Fruit fly (Drosophila melanogaster): Measurements from ENCODE around the gene CG34456.

CG34456 gene

DNA sequence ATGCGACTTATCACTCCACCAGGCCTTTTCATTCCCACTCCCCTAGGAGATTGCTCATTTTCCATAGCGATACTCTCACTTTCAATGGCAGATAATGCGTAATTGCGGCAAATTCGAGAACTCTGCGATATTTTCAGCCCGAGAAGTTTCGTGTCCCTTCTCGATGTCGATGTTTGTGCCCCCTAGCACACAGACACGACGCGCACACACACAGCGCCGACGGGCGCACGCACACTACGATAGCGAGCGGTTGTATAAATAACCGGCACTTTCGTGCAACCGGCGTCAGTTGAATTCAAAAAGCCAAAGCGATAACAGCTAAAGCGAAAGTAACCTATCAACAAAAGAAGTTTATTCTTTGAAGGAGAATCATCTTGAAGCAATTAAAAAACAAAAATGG lies 19.7 kb downstream of the CG34456 start, which contains the start of gene Hsp23:
Gene Hsp23 (plus strand): TSS at position 281 of the 400 bp plus-strand sequence.
- TF ChIP-seq Hr96 (GFP tag; optimal IDR thresholded peaks at IDR 0.05): no peak
- no peak for TF ChIP-seq Crg-1 (GFP tag; optimal IDR thresholded peaks at IDR 0.05)
- TF ChIP-seq CG7045 (GFP tag; optimal IDR thresholded peaks at IDR 0.05): no peak

DNA sequence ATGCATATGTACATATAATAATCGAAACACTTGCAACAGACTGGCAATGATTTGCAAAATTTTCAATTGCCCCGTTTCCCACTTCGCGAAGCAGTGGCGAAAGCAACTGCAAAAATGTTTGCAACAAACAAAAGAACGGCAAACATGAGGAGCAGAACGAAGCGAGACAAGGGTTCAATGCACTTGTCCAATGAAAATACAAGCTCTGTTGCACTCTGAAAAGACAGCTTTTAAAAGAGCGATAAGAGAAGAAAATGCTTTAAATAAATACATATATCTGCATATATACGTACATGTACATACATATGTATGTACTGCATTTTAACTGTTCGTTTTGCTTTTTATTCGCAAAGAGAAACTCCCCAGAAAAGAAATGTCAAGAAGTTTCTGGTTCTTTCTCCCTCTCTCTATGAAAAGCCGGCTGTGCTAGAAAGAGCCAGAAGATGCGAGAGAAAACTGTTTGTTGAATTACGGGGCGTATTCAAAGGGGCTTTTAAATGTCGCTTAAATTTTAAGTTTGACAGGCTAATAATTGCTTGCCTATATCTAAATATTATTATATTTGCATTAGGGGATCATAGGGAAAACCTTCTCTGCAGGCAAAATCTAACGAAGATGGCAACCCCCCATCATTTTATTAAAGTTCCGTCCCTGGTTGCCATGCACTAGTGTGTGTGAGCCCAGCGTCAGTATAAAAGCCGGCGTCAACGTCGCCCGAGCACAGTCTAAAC lies 21.6 kb downstream of the CG34456 start, which contains the start of gene Hsp27:
Gene Hsp27 (plus strand): TSS at position 719 of the 731 bp plus-strand sequence.
- TF ChIP-seq cnc (optimal IDR thresholded peaks at IDR 0.05) (peak in 1 of 2 experiments; percentile 69), CG12768 (GFP tag; optimal IDR thresholded peaks at IDR 0.05) (peak; percentile 99), ovo (GFP tag; optimal IDR thresholded peaks at IDR 0.05) (peak; percentile 77), CG7045 (GFP tag; optimal IDR thresholded peaks at IDR 0.05) (peak; percentile 97), toe (GFP tag; optimal IDR thresholded peaks at IDR 0.05) (peak; percentile 93), CG5204 (GFP tag; optimal IDR thresholded peaks at IDR 0.05) (peak; percentile 93), Clk (GFP tag; optimal IDR thresholded peaks at IDR 0.05) (peak; percentile 92), pad (GFP tag; optimal IDR thresholded peaks at IDR 0.05) (peak; percentile 92), CG11617 (GFP tag; optimal IDR thresholded peaks at IDR 0.05) (peak; percentile 96), CG1620 (GFP tag; optimal IDR thresholded peaks at IDR 0.05) (peak; percentile 88), bab1 (GFP tag; optimal IDR thresholded peaks at IDR 0.05) (peak; percentile 99), Mnt (GFP tag; optimal IDR thresholded peaks at IDR 0.05) (peak; percentile 96), CG33017 (tag; optimal IDR thresholded peaks at IDR 0.05) (peak; percentile 99), tj (GFP tag; optimal IDR thresholded peaks at IDR 0.05) (peak; percentile 75), Hr96 (GFP tag; optimal IDR thresholded peaks at IDR 0.05) (peak; percentile 97), CG14711 (tag; optimal IDR thresholded peaks at IDR 0.05) (peak; percentile 97), kay (GFP tag; ENCODE audit: borderline replicate concordance) (peak; percentile 99), Crg-1 (GFP tag; optimal IDR thresholded peaks at IDR 0.05) (peak; percentile 97), cic (GFP tag; optimal IDR thresholded peaks at IDR 0.05) (peak; percentile 91), CG7101 (tag; optimal IDR thresholded peaks at IDR 0.05) (peak; percentile 98)

DNA sequence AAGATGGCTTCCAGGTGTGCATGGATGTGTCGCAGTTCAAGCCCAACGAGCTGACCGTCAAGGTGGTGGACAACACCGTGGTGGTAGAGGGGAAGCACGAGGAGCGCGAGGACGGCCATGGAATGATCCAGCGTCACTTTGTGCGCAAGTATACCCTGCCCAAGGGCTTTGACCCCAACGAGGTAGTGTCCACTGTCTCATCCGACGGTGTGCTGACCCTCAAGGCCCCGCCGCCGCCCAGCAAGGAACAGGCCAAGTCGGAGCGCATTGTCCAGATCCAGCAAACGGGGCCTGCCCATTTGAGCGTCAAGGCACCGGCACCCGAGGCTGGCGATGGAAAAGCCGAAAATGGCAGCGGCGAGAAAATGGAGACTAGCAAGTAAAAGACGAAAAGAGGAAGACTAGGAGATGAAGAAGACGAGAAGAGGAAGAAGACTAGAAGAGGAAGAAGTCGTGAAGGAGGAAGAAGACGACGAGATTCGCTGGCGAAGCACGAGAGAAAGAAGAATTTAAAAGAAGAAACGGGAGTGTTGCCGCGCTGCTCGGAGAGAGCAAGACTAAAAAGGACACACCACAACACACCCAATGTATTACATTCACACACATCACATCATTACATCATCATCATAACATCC lies 22.7 kb downstream of the CG34456 start:
- no peak for TF ChIP-seq cic (GFP tag; optimal IDR thresholded peaks at IDR 0.05)
- no peak for TF ChIP-seq Clk (GFP tag; optimal IDR thresholded peaks at IDR 0.05)
- no peak for TF ChIP-seq Hr96 (GFP tag; optimal IDR thresholded peaks at IDR 0.05)
- TF ChIP-seq CG33017 (tag; optimal IDR thresholded peaks at IDR 0.05): no peak
- no peak for TF ChIP-seq Crg-1 (GFP tag; optimal IDR thresholded peaks at IDR 0.05)
- no peak for TF ChIP-seq ovo (GFP tag; optimal IDR thresholded peaks at IDR 0.05)
- TF ChIP-seq kay (GFP tag; ENCODE audit: borderline replicate concordance): no peak
- TF ChIP-seq CG12768 (GFP tag; optimal IDR thresholded peaks at IDR 0.05): no peak
- no peak for TF ChIP-seq pad (GFP tag; optimal IDR thresholded peaks at IDR 0.05)
- no peak for TF ChIP-seq CG7045 (GFP tag; optimal IDR thresholded peaks at IDR 0.05)
- no peak for TF ChIP-seq Mnt (GFP tag; optimal IDR thresholded peaks at IDR 0.05)
- no peak for TF ChIP-seq bab1 (GFP tag; optimal IDR thresholded peaks at IDR 0.05)

DNA sequence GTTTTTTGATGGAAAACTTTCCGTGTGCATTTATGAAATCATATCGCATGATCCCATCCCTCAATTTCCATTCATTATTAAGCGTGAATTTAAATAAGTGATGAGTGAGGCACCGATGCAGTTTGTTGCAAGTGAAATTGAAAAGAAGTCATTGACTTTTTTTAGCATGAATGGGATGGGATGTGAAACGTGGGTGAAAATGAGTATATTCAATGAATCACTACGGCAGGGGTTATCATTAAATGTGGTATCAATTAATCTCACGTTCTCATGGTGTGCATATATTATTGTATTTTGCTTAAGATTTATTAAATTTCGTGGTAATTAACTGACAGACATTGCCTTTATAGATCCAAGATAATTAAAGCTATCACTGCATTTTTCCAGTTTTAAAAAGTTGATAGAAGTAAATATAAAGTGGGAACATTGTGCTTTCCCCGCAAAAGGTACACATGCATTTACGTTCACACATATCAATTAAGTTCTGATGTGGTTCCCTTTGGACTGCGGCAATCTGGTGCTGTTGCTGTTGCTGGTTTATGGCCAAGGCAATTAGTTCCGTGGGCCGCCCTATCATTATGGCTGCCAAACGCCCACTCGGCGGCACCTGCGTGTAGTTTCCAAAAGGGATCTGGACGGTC lies 29.6 kb downstream of the CG34456 start:
- no peak for TF ChIP-seq CG11617 (GFP tag; optimal IDR thresholded peaks at IDR 0.05)
- peak; percentile 34 for TF ChIP-seq tj (GFP tag; optimal IDR thresholded peaks at IDR 0.05)
- TF ChIP-seq Hr96 (GFP tag; optimal IDR thresholded peaks at IDR 0.05): no peak
- no peak for TF ChIP-seq CG5204 (GFP tag; optimal IDR thresholded peaks at IDR 0.05)
- no peak for TF ChIP-seq CG1620 (GFP tag; optimal IDR thresholded peaks at IDR 0.05)
- no peak for TF ChIP-seq CG33017 (tag; optimal IDR thresholded peaks at IDR 0.05)
- TF ChIP-seq Crg-1 (GFP tag; optimal IDR thresholded peaks at IDR 0.05): no peak
- TF ChIP-seq cnc (optimal IDR thresholded peaks at IDR 0.05): no peak
- TF ChIP-seq ovo (GFP tag; optimal IDR thresholded peaks at IDR 0.05): no peak
- TF ChIP-seq CG7101 (tag; optimal IDR thresholded peaks at IDR 0.05): no peak
- peak; percentile 20 for TF ChIP-seq CG12768 (GFP tag; optimal IDR thresholded peaks at IDR 0.05)
- no peak for TF ChIP-seq toe (GFP tag; optimal IDR thresholded peaks at IDR 0.05)
- TF ChIP-seq bab1 (GFP tag; optimal IDR thresholded peaks at IDR 0.05): no peak
- peak; percentile 33 for TF ChIP-seq CG7045 (GFP tag; optimal IDR thresholded peaks at IDR 0.05)
- no peak for TF ChIP-seq Mnt (GFP tag; optimal IDR thresholded peaks at IDR 0.05)
- no peak for TF ChIP-seq CG14711 (tag; optimal IDR thresholded peaks at IDR 0.05)
- peak; percentile 84 for TF ChIP-seq kay (GFP tag; ENCODE audit: borderline replicate concordance)
- TF ChIP-seq pad (GFP tag; optimal IDR thresholded peaks at IDR 0.05): no peak
- no peak for TF ChIP-seq Clk (GFP tag; optimal IDR thresholded peaks at IDR 0.05)
- TF ChIP-seq cic (GFP tag; optimal IDR thresholded peaks at IDR 0.05): peak; percentile 70

DNA sequence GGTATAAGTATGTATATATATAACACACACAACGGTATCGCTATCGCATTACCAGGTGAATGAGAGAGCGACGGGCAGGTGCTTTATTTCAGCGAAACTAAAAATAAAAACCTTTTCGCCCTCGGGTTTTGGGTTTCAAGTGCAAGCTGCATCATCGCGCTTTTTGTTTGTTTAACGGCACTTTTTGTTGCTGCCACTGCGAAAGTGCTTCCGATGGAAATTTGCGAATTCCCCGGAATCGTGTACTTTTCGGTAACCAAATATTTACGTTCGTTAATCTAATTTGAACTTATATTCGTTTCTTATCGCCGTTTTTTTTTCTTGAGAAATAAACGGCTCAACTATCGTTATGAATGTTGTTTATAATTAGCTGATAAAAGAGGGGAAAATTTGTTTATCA lies 34.1 kb downstream of the CG34456 start:
- peak; percentile 36 for TF ChIP-seq pad (GFP tag; optimal IDR thresholded peaks at IDR 0.05)
- peak; percentile 9 for TF ChIP-seq CG7045 (GFP tag; optimal IDR thresholded peaks at IDR 0.05)
- TF ChIP-seq CG1620 (GFP tag; optimal IDR thresholded peaks at IDR 0.05): no peak
- peak; percentile 95 for TF ChIP-seq kay (GFP tag; ENCODE audit: borderline replicate concordance)
- peak; percentile 49 for TF ChIP-seq CG12768 (GFP tag; optimal IDR thresholded peaks at IDR 0.05)
- TF ChIP-seq cnc (optimal IDR thresholded peaks at IDR 0.05): no peak
- TF ChIP-seq CG11617 (GFP tag; optimal IDR thresholded peaks at IDR 0.05): no peak
- TF ChIP-seq tj (GFP tag; optimal IDR thresholded peaks at IDR 0.05): peak; percentile 91
- no peak for TF ChIP-seq CG5204 (GFP tag; optimal IDR thresholded peaks at IDR 0.05)
- TF ChIP-seq bab1 (GFP tag; optimal IDR thresholded peaks at IDR 0.05): no peak
- no peak for TF ChIP-seq CG14711 (tag; optimal IDR thresholded peaks at IDR 0.05)
- no peak for TF ChIP-seq CG33017 (tag; optimal IDR thresholded peaks at IDR 0.05)
- no peak for TF ChIP-seq Clk (GFP tag; optimal IDR thresholded peaks at IDR 0.05)
- no peak for TF ChIP-seq Hr96 (GFP tag; optimal IDR thresholded peaks at IDR 0.05)
- peak; percentile 76 for TF ChIP-seq cic (GFP tag; optimal IDR thresholded peaks at IDR 0.05)
- no peak for TF ChIP-seq Crg-1 (GFP tag; optimal IDR thresholded peaks at IDR 0.05)
- peak; percentile 94 for TF ChIP-seq ovo (GFP tag; optimal IDR thresholded peaks at IDR 0.05)
- no peak for TF ChIP-seq CG7101 (tag; optimal IDR thresholded peaks at IDR 0.05)
- TF ChIP-seq Mnt (GFP tag; optimal IDR thresholded peaks at IDR 0.05): no peak
- TF ChIP-seq toe (GFP tag; optimal IDR thresholded peaks at IDR 0.05): no peak

Measured in whole organism, adult.